Worm (Caenorhabditis elegans) whole organism, L1 larva: ENCODE data around the gene F10E7.9.

Experiments used
- C04F5.9 ChIP-seq: sonication (generic microtip); optimal IDR thresholded peaks from 2 replicates; lab custom pipeline; 2016; ENCODE audit warnings: missing genetic modification characterization, missing compliant biosample characterization
- C34B4.2 ChIP-seq: sonication (generic microtip); optimal IDR thresholded peaks from 2 replicates; lab custom pipeline; 2017; ENCODE audit warnings: mild to moderate bottlenecking, missing genetic modification characterization, missing compliant biosample characterization
- Y116A8C.19 ChIP-seq: sonication (generic microtip); optimal IDR thresholded peaks from 2 replicates; lab custom pipeline; 2016; ENCODE audit warnings: missing compliant biosample characterization, missing genetic modification characterization, borderline replicate concordance
- aha-1 ChIP-seq: fragments of 150-350 bp; optimal IDR thresholded peaks from 2 replicates; lab custom pipeline; 2014; ENCODE audit warnings: missing biosample characterization, missing genetic modification characterization
- alr-1 ChIP-seq: fragments of 200-800 bp; sonication (Bioruptor generic); optimal IDR thresholded peaks from 2 replicates; lab custom pipeline; 2018; ENCODE audit warnings: borderline replicate concordance, mild to moderate bottlenecking, missing genetic modification characterization, missing compliant biosample characterization
- ama-1 ChIP-seq: fragments of 150-350 bp; optimal IDR thresholded peaks from 2 replicates; lab custom pipeline; 2014
- ceh-63 ChIP-seq: fragments of 200-800 bp; sonication (Bioruptor generic); optimal IDR thresholded peaks from 2 replicates; lab custom pipeline; 2018; ENCODE audit warnings: mild to moderate bottlenecking, missing genetic modification characterization, missing compliant biosample characterization
- efl-1 ChIP-seq, 4 experiments: fragments of 150-350 bp; optimal IDR thresholded peaks in 3 of 4; peaks in 1 of 4; 1 replicate in 1 of 4; 2 replicates in 3 of 4; lab custom pipeline; 2014; ENCODE audit warnings: missing biosample characterization in 2 of 4, missing genetic modification characterization in 2 of 4, missing genetic modification reagents in 2 of 4
- efl-3 ChIP-seq: fragments of 200-800 bp; sonication (Bioruptor generic); optimal IDR thresholded peaks from 2 replicates; lab custom pipeline; 2018; ENCODE audit warnings: mild to moderate bottlenecking, missing genetic modification characterization, missing compliant biosample characterization
- egl-13 ChIP-seq: sonication (generic microtip); optimal IDR thresholded peaks from 2 replicates; lab custom pipeline; 2016; ENCODE audit warnings: missing genotype, missing genetic modification reagents, missing genetic modification characterization, missing compliant biosample characterization
- egl-27 ChIP-seq, 2 experiments: fragments of 150-350 bp in 1 of 2; sonication (generic microtip); optimal IDR thresholded peaks; 3 replicates each; lab custom pipeline; 2017 to 2018; ENCODE audit warnings: missing biosample characterization in 2 of 2, missing genetic modification characterization in 2 of 2, missing genetic modification reagents in 2 of 2
- elt-2 ChIP-seq: sonication (generic microtip); optimal IDR thresholded peaks from 2 replicates; lab custom pipeline; 2016; ENCODE audit warnings: missing genetic modification characterization, mild to moderate bottlenecking, inconsistent platforms, missing compliant biosample characterization, missing genetic modification reagents
- elt-3 ChIP-seq, 6 experiments: fragments of 150-350 bp in 1 of 6; sonication (generic microtip); optimal IDR thresholded peaks; 2 replicates each; lab custom pipeline; 2017 to 2018; ENCODE audit warnings: missing biosample characterization in 6 of 6, missing genetic modification characterization in 6 of 6, inconsistent platforms in 1 of 6
- ets-5 ChIP-seq: fragments of 200-800 bp; sonication (Bioruptor generic); IDR thresholded peaks from 2 replicates; pipeline ENCODE4 v1.3.6; 2022; ENCODE audit warnings: missing genetic modification characterization, missing compliant biosample characterization
- fkh-10 ChIP-seq: sonication (generic microtip); optimal IDR thresholded peaks from 2 replicates; lab custom pipeline; 2017; ENCODE audit warnings: missing biosample characterization, missing genetic modification reagents, missing genetic modification characterization
- fkh-4 ChIP-seq: sonication (generic microtip); optimal IDR thresholded peaks from 2 replicates; lab custom pipeline; 2016; ENCODE audit warnings: missing compliant biosample characterization, missing genetic modification characterization, borderline replicate concordance
- fkh-8 ChIP-seq: sonication (generic microtip); optimal IDR thresholded peaks from 2 replicates; lab custom pipeline; 2016; ENCODE audit warnings: mild to moderate bottlenecking, missing genetic modification characterization, missing compliant biosample characterization
- grh-1 ChIP-seq: fragments of 200-800 bp; sonication (Bioruptor generic); IDR thresholded peaks from 2 replicates; pipeline ENCODE4 v1.3.6; 2022; ENCODE audit warnings: missing genetic modification reagents, missing genetic modification characterization, missing compliant biosample characterization
- irx-1 ChIP-seq: sonication (generic microtip); optimal IDR thresholded peaks from 2 replicates; lab custom pipeline; 2016; ENCODE audit warnings: missing genetic modification characterization, missing compliant biosample characterization
- lin-13 ChIP-seq: fragments of 150-350 bp; optimal IDR thresholded peaks from 2 replicates; lab custom pipeline; 2014; ENCODE audit warnings: missing biosample characterization, missing genetic modification reagents, missing genetic modification characterization
- lin-35 ChIP-seq, 2 experiments: fragments of 150-350 bp; optimal IDR thresholded peaks; 2 replicates each; lab custom pipeline; 2014; ENCODE audit warnings: missing biosample characterization in 2 of 2, missing genetic modification characterization in 2 of 2, missing genetic modification reagents in 2 of 2
- lin-39 ChIP-seq: fragments of 150-350 bp; optimal IDR thresholded peaks from 2 replicates; lab custom pipeline; 2014; ENCODE audit warnings: missing biosample characterization, missing genetic modification reagents, missing genetic modification characterization
- lir-3 ChIP-seq: sonication (generic microtip); optimal IDR thresholded peaks from 2 replicates; lab custom pipeline; 2016; ENCODE audit warnings: mild to moderate bottlenecking, missing genetic modification characterization, moderate library complexity, missing compliant biosample characterization; ENCODE audit not compliant: poor library complexity
- lsy-2 ChIP-seq, 2 experiments: fragments of 150-350 bp; optimal IDR thresholded peaks; 2 replicates each; lab custom pipeline; 2014; ENCODE audit warnings: missing biosample characterization in 2 of 2, missing genetic modification characterization in 2 of 2
- mdl-1 ChIP-seq, 2 experiments: fragments of 150-350 bp; optimal IDR thresholded peaks; 2 replicates each; lab custom pipeline; 2014 to 2017; ENCODE audit warnings: missing biosample characterization in 2 of 2, missing genetic modification characterization in 2 of 2, inconsistent platforms in 1 of 2
- mep-1 ChIP-seq: fragments of 150-350 bp; optimal IDR thresholded peaks from 2 replicates; lab custom pipeline; 2014; ENCODE audit warnings: missing biosample characterization, missing genetic modification characterization
- nhr-11 ChIP-seq: fragments of 150-350 bp; optimal IDR thresholded peaks from 2 replicates; lab custom pipeline; 2014; ENCODE audit warnings: missing biosample characterization, missing genetic modification characterization
- nhr-12 ChIP-seq: sonication (generic microtip); optimal IDR thresholded peaks from 2 replicates; lab custom pipeline; 2017; ENCODE audit warnings: missing biosample characterization, missing genetic modification characterization
- nhr-28 ChIP-seq: fragments of 150-350 bp; optimal IDR thresholded peaks from 2 replicates; lab custom pipeline; 2014; ENCODE audit warnings: missing biosample characterization, missing genetic modification characterization
- nhr-47 ChIP-seq: sonication (generic microtip); optimal IDR thresholded peaks from 2 replicates; lab custom pipeline; 2016; ENCODE audit warnings: mild to moderate bottlenecking, missing genetic modification characterization, moderate library complexity, missing compliant biosample characterization
- nhr-71 ChIP-seq: sonication (generic microtip); optimal IDR thresholded peaks from 2 replicates; lab custom pipeline; 2016; ENCODE audit warnings: mild to moderate bottlenecking, missing genetic modification characterization, moderate library complexity, missing compliant biosample characterization
- nhr-76 ChIP-seq: sonication (generic microtip); optimal IDR thresholded peaks from 2 replicates; lab custom pipeline; 2017; ENCODE audit warnings: missing biosample characterization, missing genetic modification characterization
- pag-3 ChIP-seq: sonication (generic microtip); optimal IDR thresholded peaks from 2 replicates; lab custom pipeline; 2017; ENCODE audit warnings: missing genetic modification characterization, mild to moderate bottlenecking, missing compliant biosample characterization, antibody characterized with exemption, borderline replicate concordance; ENCODE audit not compliant: insufficient read depth
- pqm-1 ChIP-seq: sonication (generic microtip); optimal IDR thresholded peaks from 3 replicates; lab custom pipeline; 2017; ENCODE audit warnings: missing biosample characterization, missing genetic modification characterization
- rnt-1 ChIP-seq: sonication (generic microtip); optimal IDR thresholded peaks from 2 replicates; lab custom pipeline; 2016; ENCODE audit warnings: mild to moderate bottlenecking, missing genetic modification characterization, moderate library complexity, missing compliant biosample characterization
- skn-1 ChIP-seq: fragments of 150-350 bp; optimal IDR thresholded peaks from 2 replicates; lab custom pipeline; 2014; ENCODE audit warnings: missing biosample characterization, missing genetic modification characterization
- snpc-4 ChIP-seq: fragments of 150-350 bp; optimal IDR thresholded peaks from 2 replicates; lab custom pipeline; 2014; ENCODE audit warnings: missing biosample characterization, missing genetic modification characterization
- snu-23 ChIP-seq: sonication (generic microtip); optimal IDR thresholded peaks from 2 replicates; lab custom pipeline; 2016; ENCODE audit warnings: missing genetic modification characterization, missing compliant biosample characterization
- sox-4 ChIP-seq: sonication (generic microtip); optimal IDR thresholded peaks from 2 replicates; lab custom pipeline; 2016; ENCODE audit warnings: missing genetic modification characterization, missing compliant biosample characterization
- sptf-1 ChIP-seq: fragments of 150-350 bp; optimal IDR thresholded peaks from 2 replicates; lab custom pipeline; 2014; ENCODE audit warnings: missing biosample characterization, missing genetic modification characterization
- swsn-7 ChIP-seq: sonication (generic microtip); optimal IDR thresholded peaks from 2 replicates; lab custom pipeline; 2016; ENCODE audit warnings: missing genetic modification characterization, missing compliant biosample characterization
- tbx-2 ChIP-seq: sonication (generic microtip); optimal IDR thresholded peaks from 2 replicates; lab custom pipeline; 2016; ENCODE audit warnings: missing genetic modification characterization, missing compliant biosample characterization
- tlp-1 ChIP-seq: fragments of 150-350 bp; optimal IDR thresholded peaks from 2 replicates; lab custom pipeline; 2014; ENCODE audit warnings: missing biosample characterization, missing genetic modification characterization
- unc-30 ChIP-seq: sonication (generic microtip); optimal IDR thresholded peaks from 2 replicates; lab custom pipeline; 2017; ENCODE audit warnings: missing biosample characterization, missing genetic modification characterization
- unc-62 ChIP-seq: fragments of 150-350 bp; optimal IDR thresholded peaks from 2 replicates; lab custom pipeline; 2014; ENCODE audit warnings: missing biosample characterization, missing genetic modification reagents, missing genetic modification characterization
- unc-86 ChIP-seq: sonication (generic microtip); optimal IDR thresholded peaks from 2 replicates; lab custom pipeline; 2016; ENCODE audit warnings: missing genetic modification characterization, missing compliant biosample characterization
- zag-1 ChIP-seq: fragments of 150-350 bp; optimal IDR thresholded peaks from 2 replicates; lab custom pipeline; 2014; ENCODE audit warnings: missing biosample characterization, missing genetic modification characterization
- zip-4 ChIP-seq: fragments of 200-800 bp; sonication (Bioruptor generic); optimal IDR thresholded peaks from 2 replicates; lab custom pipeline; 2018; ENCODE audit warnings: mild to moderate bottlenecking, missing genetic modification characterization, moderate library complexity, missing compliant biosample characterization
- ztf-11 ChIP-seq, 2 experiments: sonication (generic microtip); optimal IDR thresholded peaks; 2 replicates each; lab custom pipeline; 2016 to 2017; ENCODE audit warnings: missing genetic modification characterization in 2 of 2, missing biosample characterization in 1 of 2, missing compliant biosample characterization in 1 of 2
- ztf-4 ChIP-seq: fragments of 150-350 bp; optimal IDR thresholded peaks from 2 replicates; lab custom pipeline; 2014; ENCODE audit warnings: missing biosample characterization, missing genetic modification characterization

The F10E7.9 gene

ce11 chrII:7072590-7073536, 37.0 kb downstream of the F10E7.9 start:
- TF ChIP-seq ets-5: no peak
- TF ChIP-seq lin-35 (GFP tag; optimal IDR thresholded peaks at IDR 0.05; lab: Kevin White, UChicago): peak; percentile 72 to 78
- TF ChIP-seq fkh-4: peak; percentile 17
- TF ChIP-seq ceh-63 (GFP tag; lab: Kevin White, UChicago): no peak
- TF ChIP-seq pqm-1: no peak
- no peak for TF ChIP-seq Y116A8C.19 (tag; lab: Kevin White, UChicago)
- no peak for TF ChIP-seq egl-27 (tag; optimal IDR thresholded peaks at IDR 0.05; lab: Kevin White, UChicago)
- TF ChIP-seq nhr-11 (tag; lab: Kevin White, UChicago): peak; percentile 23
- peak; percentile 84 for TF ChIP-seq nhr-47
- TF ChIP-seq mdl-1 (tag; optimal IDR thresholded peaks at IDR 0.05; lab: Kevin White, UChicago): peak in 1 of 2 experiments; percentile 17
- TF ChIP-seq elt-3 (tag; optimal IDR thresholded peaks at IDR 0.05; lab: Kevin White, UChicago): peak in 3 of 6 experiments; percentile 24 to 70 (median 42)
- TF ChIP-seq irx-1: peak; percentile 66
- peak; percentile 59 for TF ChIP-seq unc-86 (tag; lab: Kevin White, UChicago)
- peak; percentile 79 for TF ChIP-seq snu-23 (GFP tag; lab: Kevin White, UChicago)
- no peak for TF ChIP-seq pag-3 (tag; lab: Kevin White, UChicago)
- TF ChIP-seq nhr-71 (tag; lab: Kevin White, UChicago): peak; percentile 84
- peak; percentile 66 for TF ChIP-seq snpc-4
- no peak for TF ChIP-seq unc-62
- no peak for TF ChIP-seq aha-1 (tag; lab: Kevin White, UChicago)
- no peak for TF ChIP-seq C34B4.2 (tag; lab: Kevin White, UChicago)
- TF ChIP-seq lsy-2 (tag; optimal IDR thresholded peaks at IDR 0.05; lab: Kevin White, UChicago): peak; percentile 71 to 91
- TF ChIP-seq C04F5.9 (tag; lab: Kevin White, UChicago): peak; percentile 67
- TF ChIP-seq nhr-28: no peak
- no peak for TF ChIP-seq unc-30 (tag; lab: Kevin White, UChicago)
- peak in 1 of 2 experiments; percentile 78 for TF ChIP-seq ztf-11 (tag; optimal IDR thresholded peaks at IDR 0.05; lab: Kevin White, UChicago)
- TF ChIP-seq sptf-1 (tag; lab: Kevin White, UChicago): no peak
- peak; percentile 67 to 68 for TF ChIP-seq efl-1 (optimal IDR thresholded peaks at IDR 0.05; lab: Kevin White, UChicago)
- peak; percentile 58 to 79 for TF ChIP-seq efl-1 (GFP tag; optimal IDR thresholded peaks at IDR 0.05 in 1 of 2; lab: Kevin White, UChicago)
- peak; percentile 65 for TF ChIP-seq egl-13 (tag; lab: Kevin White, UChicago)
- TF ChIP-seq ama-1 (lab: Kevin White, UChicago): no peak
- TF ChIP-seq alr-1 (tag; lab: Kevin White, UChicago): no peak
- TF ChIP-seq elt-2 (tag; lab: Kevin White, UChicago): peak; percentile 35
- TF ChIP-seq lin-13 (GFP tag; lab: Kevin White, UChicago): peak; percentile 54
- no peak for TF ChIP-seq zip-4
- TF ChIP-seq fkh-8 (tag; lab: Kevin White, UChicago): peak; percentile 89
- TF ChIP-seq nhr-76 (tag; lab: Kevin White, UChicago): no peak
- no peak for TF ChIP-seq ztf-4 (tag; lab: Kevin White, UChicago)
- TF ChIP-seq nhr-12 (tag; lab: Kevin White, UChicago): no peak
- no peak for TF ChIP-seq tlp-1 (tag; lab: Kevin White, UChicago)
- TF ChIP-seq rnt-1 (tag; lab: Kevin White, UChicago): peak; percentile 68
- TF ChIP-seq lin-39 (tag; lab: Kevin White, UChicago): no peak
- peak; percentile 73 for TF ChIP-seq swsn-7
- TF ChIP-seq tbx-2 (tag; lab: Kevin White, UChicago): peak; percentile 74
- TF ChIP-seq zag-1: no peak
- peak; percentile 77 for TF ChIP-seq skn-1 (tag; lab: Kevin White, UChicago)
- peak; percentile 8 for TF ChIP-seq fkh-10 (GFP tag; lab: Kevin White, UChicago)
- TF ChIP-seq efl-3: no peak
- peak; percentile 89 for TF ChIP-seq mep-1 (tag; lab: Kevin White, UChicago)
- TF ChIP-seq grh-1 (GFP tag; lab: Robert Waterston, UW): no peak
- TF ChIP-seq lir-3 (tag; lab: Kevin White, UChicago): peak; percentile 83
- TF ChIP-seq sox-4 (tag; lab: Kevin White, UChicago): peak; percentile 75
